Fruit fly (Drosophila melanogaster) whole organism, embryonic: Measurements from ENCODE around the gene CG9643.

Experiments used
- ATbp ChIP-seq: fragments of 200-800 bp; sonication (Bioruptor generic); optimal IDR thresholded peaks from 2 replicates; lab custom pipeline; 2017; ENCODE audit warnings: missing biosample characterization, mild to moderate bottlenecking, missing genetic modification characterization, missing genetic modification reagents
- Blimp-1 ChIP-seq: fragments of 200-800 bp; sonication (Bioruptor generic); optimal IDR thresholded peaks from 3 replicates; lab custom pipeline; 2018; ENCODE audit warnings: missing biosample characterization, missing genetic modification characterization, mild to moderate bottlenecking, moderate library complexity, missing genetic modification reagents
- BtbVII ChIP-seq: fragments of 200-800 bp; sonication (Bioruptor generic); optimal IDR thresholded peaks from 3 replicates; lab custom pipeline; 2017; ENCODE audit warnings: missing biosample characterization, mild to moderate bottlenecking, missing genetic modification characterization
- CG10209 ChIP-seq: fragments of 200-800 bp; sonication (Bioruptor generic); optimal IDR thresholded peaks from 3 replicates; lab custom pipeline; 2017; ENCODE audit warnings: missing biosample characterization, mild to moderate bottlenecking, missing genetic modification characterization, missing genetic modification reagents
- CG1024 ChIP-seq: fragments of 200-800 bp; sonication (Bioruptor generic); IDR thresholded peaks from 2 replicates; pipeline ENCODE4 v1.3.6; 2022; ENCODE audit warnings: missing biosample characterization, missing genetic modification characterization
- CG10543 ChIP-seq: fragments of 200-800 bp; sonication (Bioruptor generic); optimal IDR thresholded peaks from 3 replicates; lab custom pipeline; 2017; ENCODE audit warnings: missing biosample characterization, mild to moderate bottlenecking, missing genetic modification characterization, moderate library complexity
- CG11560 ChIP-seq: fragments of 200-800 bp; sonication (Bioruptor generic); IDR thresholded peaks from 3 replicates; pipeline ENCODE4 v1.3.6; 2022; ENCODE audit warnings: missing biosample characterization, missing genetic modification characterization
- CG12659 ChIP-seq: fragments of 200-800 bp; sonication (Bioruptor generic); optimal IDR thresholded peaks from 3 replicates; lab custom pipeline; 2017; ENCODE audit warnings: mild to moderate bottlenecking, missing biosample characterization, missing genetic modification reagents, missing genetic modification characterization
- CG14014 ChIP-seq: fragments of 200-800 bp; sonication (Bioruptor generic); IDR thresholded peaks from 2 replicates; pipeline ENCODE4 v1.3.6; 2022; ENCODE audit warnings: missing biosample characterization, missing genetic modification characterization
- CG17359 ChIP-seq: fragments of 200-800 bp; sonication (Bioruptor generic); optimal IDR thresholded peaks from 3 replicates; lab custom pipeline; 2018; ENCODE audit warnings: missing biosample characterization, mild to moderate bottlenecking, missing genetic modification characterization, moderate library complexity
- CG17361 ChIP-seq: fragments of 200-800 bp; sonication (Bioruptor generic); IDR thresholded peaks from 3 replicates; pipeline ENCODE4 v1.3.6; 2022; ENCODE audit warnings: missing biosample characterization, missing genetic modification characterization
- CG17385 ChIP-seq: fragments of 200-800 bp; sonication (Bioruptor generic); optimal IDR thresholded peaks from 3 replicates; lab custom pipeline; 2018; ENCODE audit warnings: missing biosample characterization, mild to moderate bottlenecking, missing genetic modification characterization
- CG17568 ChIP-seq: fragments of 200-800 bp; sonication (Bioruptor generic); optimal IDR thresholded peaks from 2 replicates; lab custom pipeline; 2018; ENCODE audit warnings: missing biosample characterization, mild to moderate bottlenecking, missing genetic modification characterization, moderate library complexity
- CG17802 ChIP-seq: fragments of 200-800 bp; sonication (Bioruptor generic); optimal IDR thresholded peaks from 2 replicates; lab custom pipeline; 2018; ENCODE audit warnings: missing biosample characterization, mild to moderate bottlenecking, missing genetic modification characterization, moderate library complexity
- CG18476 ChIP-seq: fragments of 200-800 bp; sonication (Bioruptor generic); optimal IDR thresholded peaks from 2 replicates; lab custom pipeline; 2016; ENCODE audit warnings: missing biosample characterization, mild to moderate bottlenecking, missing genetic modification characterization
- CG18599 ChIP-seq: fragments of 200-800 bp; sonication (Bioruptor generic); optimal IDR thresholded peaks from 3 replicates; lab custom pipeline; 2017; ENCODE audit warnings: missing biosample characterization, missing genetic modification characterization, mild to moderate bottlenecking, moderate library complexity, missing genetic modification reagents
- CG2202 ChIP-seq: fragments of 200-800 bp; sonication (Bioruptor generic); optimal IDR thresholded peaks from 2 replicates; lab custom pipeline; 2018; ENCODE audit warnings: missing biosample characterization, mild to moderate bottlenecking, missing genetic modification characterization
- CG2889 ChIP-seq: fragments of 200-800 bp; sonication (Bioruptor generic); IDR thresholded peaks from 3 replicates; pipeline ENCODE4 v1.3.6; 2022; ENCODE audit warnings: missing biosample characterization, missing genetic modification characterization
- CG30403 ChIP-seq: fragments of 200-800 bp; sonication (Bioruptor generic); optimal IDR thresholded peaks from 3 replicates; lab custom pipeline; 2016; ENCODE audit warnings: missing biosample characterization, missing genetic modification characterization
- CG30431 ChIP-seq: fragments of 200-800 bp; sonication (Bioruptor generic); optimal IDR thresholded peaks from 2 replicates; lab custom pipeline; 2017; ENCODE audit warnings: missing biosample characterization, missing genetic modification characterization
- CG31441 ChIP-seq: fragments of 200-800 bp; sonication (Bioruptor generic); IDR thresholded peaks from 2 replicates; pipeline ENCODE4 v1.3.6; 2022; ENCODE audit warnings: missing biosample characterization, missing genetic modification characterization
- CG33557 ChIP-seq: fragments of 200-800 bp; sonication (Bioruptor generic); optimal IDR thresholded peaks from 2 replicates; lab custom pipeline; 2019; ENCODE audit warnings: missing biosample characterization, mild to moderate bottlenecking, missing genetic modification characterization, moderate library complexity
- CG4282 ChIP-seq: fragments of 200-800 bp; sonication (Bioruptor generic); optimal IDR thresholded peaks from 2 replicates; lab custom pipeline; 2016; ENCODE audit warnings: missing biosample characterization, missing genetic modification characterization
- CG4707 ChIP-seq: fragments of 200-800 bp; sonication (Bioruptor generic); optimal IDR thresholded peaks from 2 replicates; lab custom pipeline; 2018; ENCODE audit warnings: missing biosample characterization, mild to moderate bottlenecking, missing genetic modification characterization, moderate library complexity
- CG8924 ChIP-seq: fragments of 200-800 bp; optimal IDR thresholded peaks from 3 replicates; lab custom pipeline; 2019; ENCODE audit warnings: missing biosample characterization, mild to moderate bottlenecking, missing genetic modification characterization, moderate library complexity
- Dad ChIP-seq: fragments of 200-800 bp; sonication (Bioruptor generic); optimal IDR thresholded peaks from 3 replicates; lab custom pipeline; 2016; ENCODE audit warnings: missing biosample characterization, missing genetic modification characterization
- Doc2 ChIP-seq: fragments of 200-800 bp; sonication (Bioruptor generic); IDR thresholded peaks from 2 replicates; pipeline ENCODE4 v1.3.6; 2022; ENCODE audit warnings: missing biosample characterization, missing genetic modification characterization
- Dp ChIP-seq: fragments of 200-800 bp; sonication (Bioruptor generic); optimal IDR thresholded peaks from 2 replicates; lab custom pipeline; 2018; ENCODE audit warnings: missing biosample characterization, mild to moderate bottlenecking, missing genetic modification characterization, moderate library complexity
- Lim3 ChIP-seq: fragments of 200-800 bp; sonication (Bioruptor generic); IDR thresholded peaks from 2 replicates; pipeline ENCODE4 v1.3.6; 2022; ENCODE audit warnings: missing biosample characterization, missing genetic modification characterization
- Mad ChIP-seq: fragments of 200-800 bp; sonication (Bioruptor generic); optimal IDR thresholded peaks from 2 replicates; lab custom pipeline; 2016; ENCODE audit warnings: missing biosample characterization, missing genetic modification characterization
- Max ChIP-seq: fragments of 200-800 bp; sonication (Bioruptor generic); optimal IDR thresholded peaks from 2 replicates; lab custom pipeline; 2016; ENCODE audit warnings: missing biosample characterization, mild to moderate bottlenecking, missing genetic modification characterization
- Nf-YB ChIP-seq: fragments of 200-800 bp; sonication (Bioruptor generic); optimal IDR thresholded peaks from 3 replicates; lab custom pipeline; 2019; ENCODE audit warnings: missing biosample characterization, mild to moderate bottlenecking, missing genetic modification characterization, moderate library complexity
- Trl ChIP-seq, 3 experiments: fragments of >200 bp in 2 of 3; fragments of 200-800 bp in 1 of 3; sonication (Bioruptor generic) in 1 of 3; optimal IDR thresholded peaks; 2 replicates in 1 of 3; 3 replicates in 2 of 3; lab custom pipeline; 2016 to 2017; ENCODE audit warnings: missing biosample characterization in 1 of 3, missing genetic modification characterization in 1 of 3
- YL-1 ChIP-seq: fragments of 200-800 bp; sonication (Bioruptor generic); optimal IDR thresholded peaks from 3 replicates; lab custom pipeline; 2017; ENCODE audit warnings: missing biosample characterization, mild to moderate bottlenecking, missing genetic modification characterization
- ac ChIP-seq: fragments of 200-800 bp; sonication (Bioruptor generic); optimal IDR thresholded peaks from 3 replicates; lab custom pipeline; 2017; ENCODE audit warnings: missing biosample characterization, mild to moderate bottlenecking, missing genetic modification characterization
- ash1 ChIP-seq: fragments of 200-800 bp; sonication (Bioruptor generic); optimal IDR thresholded peaks from 2 replicates; lab custom pipeline; 2018; ENCODE audit warnings: missing biosample characterization, mild to moderate bottlenecking, missing genetic modification characterization
- btn ChIP-seq: fragments of 200-800 bp; sonication (Bioruptor generic); optimal IDR thresholded peaks from 2 replicates; lab custom pipeline; 2016; ENCODE audit warnings: missing biosample characterization, missing genetic modification characterization
- dan ChIP-seq: fragments of 200-800 bp; sonication (Bioruptor generic); IDR thresholded peaks from 2 replicates; pipeline ENCODE4 v1.3.6; 2022; ENCODE audit warnings: missing biosample characterization, missing genetic modification characterization
- dmrt99B ChIP-seq: fragments of 200-800 bp; sonication (Bioruptor generic); optimal IDR thresholded peaks from 2 replicates; lab custom pipeline; 2018; ENCODE audit warnings: missing biosample characterization, mild to moderate bottlenecking, missing genetic modification characterization, moderate library complexity
- emc ChIP-seq: fragments of 200-800 bp; sonication (Bioruptor generic); optimal IDR thresholded peaks from 2 replicates; lab custom pipeline; 2016; ENCODE audit warnings: missing biosample characterization, missing genetic modification characterization
- en ChIP-seq: fragments of 200-800 bp; sonication (Bioruptor generic); optimal IDR thresholded peaks from 2 replicates; lab custom pipeline; 2016; ENCODE audit warnings: missing biosample characterization, missing genetic modification characterization
- fd64A ChIP-seq: fragments of 200-800 bp; sonication (Bioruptor generic); optimal IDR thresholded peaks from 3 replicates; lab custom pipeline; 2018; ENCODE audit warnings: missing biosample characterization, mild to moderate bottlenecking, missing genetic modification characterization
- gsb ChIP-seq: fragments of 200-800 bp; sonication (Bioruptor generic); IDR thresholded peaks from 2 replicates; pipeline ENCODE4 v1.3.6; 2022; ENCODE audit warnings: missing biosample characterization, missing genetic modification characterization
- ham ChIP-seq: fragments of 200-800 bp; sonication (Bioruptor generic); IDR thresholded peaks from 2 replicates; pipeline ENCODE4 v1.3.6; 2022; ENCODE audit warnings: missing biosample characterization, missing genetic modification characterization
- jumu ChIP-seq: fragments of 200-800 bp; sonication (Bioruptor generic); optimal IDR thresholded peaks from 3 replicates; lab custom pipeline; 2016; ENCODE audit warnings: missing biosample characterization, missing genetic modification characterization
- klu ChIP-seq: fragments of 200-800 bp; sonication (Bioruptor generic); IDR thresholded peaks from 2 replicates; pipeline ENCODE4 v1.3.6; 2022; ENCODE audit warnings: missing biosample characterization, missing genetic modification characterization
- pfk ChIP-seq: fragments of 200-800 bp; sonication (Bioruptor generic); optimal IDR thresholded peaks from 2 replicates; lab custom pipeline; 2018; ENCODE audit warnings: missing biosample characterization, mild to moderate bottlenecking, missing genetic modification characterization, moderate library complexity
- vvl ChIP-seq: fragments of 200-800 bp; sonication (Bioruptor generic); IDR thresholded peaks from 2 replicates; pipeline ENCODE4 v1.3.6; 2022; ENCODE audit warnings: missing biosample characterization, missing genetic modification characterization
- zf30C ChIP-seq: fragments of 200-800 bp; sonication (Bioruptor generic); optimal IDR thresholded peaks from 3 replicates; lab custom pipeline; 2018; ENCODE audit warnings: missing biosample characterization, mild to moderate bottlenecking, missing genetic modification characterization

The CG9643 gene

DNA sequence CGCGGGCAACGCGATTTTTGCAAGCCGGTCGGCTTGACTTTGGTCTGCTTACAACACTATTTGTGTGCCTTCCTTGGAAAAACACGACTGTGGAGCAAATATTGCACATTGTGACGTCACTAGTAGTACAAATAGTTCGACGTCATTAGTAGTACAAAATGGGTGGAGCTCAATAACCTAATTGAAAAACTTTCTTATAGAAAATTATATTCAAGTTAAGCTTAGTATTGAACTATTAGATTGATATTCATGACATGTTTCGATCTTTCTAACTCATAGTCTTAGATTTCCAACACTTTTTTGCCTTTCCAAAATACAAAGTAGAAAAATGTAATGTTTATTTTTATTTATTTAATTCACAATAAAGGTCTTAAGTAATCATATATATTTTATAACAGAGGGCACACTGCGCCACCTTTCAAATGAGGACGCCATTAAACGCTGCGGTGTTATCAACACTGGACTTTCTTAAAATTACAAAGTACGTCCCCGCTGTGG lies 6.6 kb downstream of the CG9643 start, which contains the start of the genes Rrp1 and gammaTub23C (continued):
- TF ChIP-seq CG18599 (GFP tag; lab: Kevin White, UChicago) (peak; percentile 92), Blimp-1 (GFP tag; lab: Kevin White, UChicago) (peak; percentile 80), CG4707 (GFP tag; lab: Kevin White, UChicago) (peak; percentile 47), CG10209 (GFP tag; lab: Kevin White, UChicago) (peak; percentile 93), Dad (GFP tag; lab: Kevin White, UChicago) (peak; percentile 72), CG8924 (tag; lab: Kevin White, UChicago) (peak; percentile 91), CG14014 (GFP tag; lab: Robert Waterston, UW) (peak; percentile 74), dan (GFP tag; lab: Robert Waterston, UW) (peak; percentile 52; the same call in 1 of the 2 replicates), CG30431 (peak; percentile 88), ATbp (GFP tag; lab: Kevin White, UChicago) (peak; percentile 75), emc (peak; percentile 45), CG18476 (peak; percentile 87), CG12659 (GFP tag; lab: Kevin White, UChicago) (peak; percentile 95), Max (GFP tag; lab: Kevin White, UChicago) (peak; percentile 92), CG17359 (tag; lab: Kevin White, UChicago) (peak; percentile 84), CG17385 (peak; percentile 86), fd64A (GFP tag; lab: Kevin White, UChicago) (peak; percentile 46), Trl (optimal IDR thresholded peaks at IDR 0.05; lab: Kevin White, UChicago) (peak in 1 of 2 experiments; percentile 3), Trl (GFP tag; optimal IDR thresholded peaks at IDR 0.05; lab: Kevin White, UChicago) (peak; percentile 73), Lim3 (GFP tag; lab: Robert Waterston, UW) (peak; percentile 68; the same call in 1 of the 2 replicates), btn (GFP tag; lab: Kevin White, UChicago) (no peak), gsb (GFP tag; lab: Robert Waterston, UW) (no peak; the same call in 1 of the 2 replicates), CG17568 (no peak), CG31441 (GFP tag; lab: Robert Waterston, UW) (peak; percentile 94), dmrt99B (tag; lab: Kevin White, UChicago) (peak; percentile 89), Mad (GFP tag; lab: Kevin White, UChicago) (peak; percentile 81), CG2202 (tag; lab: Kevin White, UChicago) (peak; percentile 80), CG1024 (GFP tag; lab: Robert Waterston, UW) (peak; percentile 66; the same call in 1 of the 2 replicates), CG33557 (GFP tag; lab: Kevin White, UChicago) (peak; percentile 90), ham (GFP tag; lab: Robert Waterston, UW) (no peak), klu (GFP tag; lab: Robert Waterston, UW) (peak; percentile 85), CG11560 (tag; lab: Robert Waterston, UW) (peak; percentile 76), CG17361 (GFP tag; lab: Robert Waterston, UW) (peak; percentile 99), CG4282 (no peak), Dp (GFP tag; lab: Kevin White, UChicago) (peak; percentile 65), ash1 (no peak), en (GFP tag; lab: Kevin White, UChicago) (peak; percentile 16), CG2889 (GFP tag; lab: Robert Waterston, UW) (peak; percentile 67), CG10543 (GFP tag; lab: Kevin White, UChicago) (peak; percentile 89), vvl (peak; percentile 83; the same call in 1 of the 2 replicates), CG17802 (peak; percentile 46), Nf-YB (GFP tag; lab: Kevin White, UChicago) (peak; percentile 75), zf30C (GFP tag; lab: Kevin White, UChicago) (no peak), YL-1 (GFP tag; lab: Kevin White, UChicago) (peak; percentile 85), CG30403 (GFP tag; lab: Kevin White, UChicago) (peak; percentile 97), pfk (GFP tag; lab: Kevin White, UChicago) (peak; percentile 16), ac (peak; percentile 43), Doc2 (GFP tag; lab: Robert Waterston, UW) (peak; percentile 77; the same call in 1 of the 2 replicates), jumu (GFP tag; lab: Kevin White, UChicago) (peak; percentile 57), BtbVII (peak; percentile 88)
